Fruit fly (Drosophila melanogaster) whole organism, embryonic: ENCODE results near the gene MED27.
A peak's percentile ranks its signal among the peaks of the same experiment; 100 is the strongest.

Experiments used
- Atf-2 ChIP-seq: fragments of 200-800 bp; sonication (Bioruptor generic); optimal IDR thresholded peaks from 2 replicates; lab custom pipeline; 2016; ENCODE audit warnings: missing biosample characterization, missing genetic modification characterization
- BEAF-32 ChIP-seq: fragments of 200-800 bp; sonication (Bioruptor generic); optimal IDR thresholded peaks from 3 replicates; lab custom pipeline; 2017; ENCODE audit warnings: missing biosample characterization, missing genetic modification characterization, mild to moderate bottlenecking, moderate library complexity, missing genetic modification reagents
- Bdp1 ChIP-seq: fragments of 200-800 bp; sonication (Bioruptor generic); optimal IDR thresholded peaks from 3 replicates; lab custom pipeline; 2016; ENCODE audit warnings: missing biosample characterization, missing genetic modification characterization
- CG10431 ChIP-seq: fragments of 200-800 bp; sonication (Bioruptor generic); optimal IDR thresholded peaks from 3 replicates; lab custom pipeline; 2018; ENCODE audit warnings: missing biosample characterization, mild to moderate bottlenecking, missing genetic modification characterization
- CG11247 ChIP-seq: fragments of 200-800 bp; sonication (Bioruptor generic); IDR thresholded peaks from 2 replicates; pipeline ENCODE4 v1.3.6; 2022; ENCODE audit warnings: missing biosample characterization, missing genetic modification characterization
- CG12744 ChIP-seq: fragments of 200-800 bp; sonication (Bioruptor generic); optimal IDR thresholded peaks from 2 replicates; lab custom pipeline; 2016; ENCODE audit warnings: missing biosample characterization, missing genetic modification characterization
- CG12942 ChIP-seq: fragments of 200-800 bp; sonication (Bioruptor generic); optimal IDR thresholded peaks from 3 replicates; lab custom pipeline; 2016; ENCODE audit warnings: missing biosample characterization, missing genetic modification characterization
- CG15073 ChIP-seq: fragments of 200-800 bp; sonication (Bioruptor generic); optimal IDR thresholded peaks from 2 replicates; lab custom pipeline; 2016; ENCODE audit warnings: missing biosample characterization, missing genetic modification characterization
- CG17829 ChIP-seq: fragments of 200-800 bp; optimal IDR thresholded peaks from 2 replicates; lab custom pipeline; 2019; ENCODE audit warnings: missing biosample characterization, mild to moderate bottlenecking, missing genetic modification characterization, moderate library complexity
- CG1832 ChIP-seq: fragments of 200-800 bp; sonication (Bioruptor generic); optimal IDR thresholded peaks from 2 replicates; lab custom pipeline; 2017; ENCODE audit warnings: missing biosample characterization, mild to moderate bottlenecking, missing genetic modification characterization, inconsistent platforms
- CG18764 ChIP-seq: fragments of 200-800 bp; sonication (Bioruptor generic); optimal IDR thresholded peaks from 3 replicates; lab custom pipeline; 2016; ENCODE audit warnings: missing biosample characterization, missing genetic modification characterization
- CG2202 ChIP-seq: fragments of 200-800 bp; sonication (Bioruptor generic); optimal IDR thresholded peaks from 2 replicates; lab custom pipeline; 2018; ENCODE audit warnings: missing biosample characterization, mild to moderate bottlenecking, missing genetic modification characterization
- CG2875 ChIP-seq: fragments of 200-800 bp; sonication (Bioruptor generic); optimal IDR thresholded peaks from 2 replicates; lab custom pipeline; 2017; ENCODE audit warnings: missing biosample characterization, mild to moderate bottlenecking, missing genetic modification characterization, missing genetic modification reagents
- CG2889 ChIP-seq: fragments of 200-800 bp; sonication (Bioruptor generic); IDR thresholded peaks from 3 replicates; pipeline ENCODE4 v1.3.6; 2022; ENCODE audit warnings: missing biosample characterization, missing genetic modification characterization
- CG30403 ChIP-seq: fragments of 200-800 bp; sonication (Bioruptor generic); optimal IDR thresholded peaks from 3 replicates; lab custom pipeline; 2016; ENCODE audit warnings: missing biosample characterization, missing genetic modification characterization
- CG31388 ChIP-seq: fragments of 200-800 bp; sonication (Bioruptor generic); optimal IDR thresholded peaks from 2 replicates; lab custom pipeline; 2016; ENCODE audit warnings: missing biosample characterization, missing genetic modification characterization
- CG34422 ChIP-seq: fragments of 200-800 bp; sonication (Bioruptor generic); IDR thresholded peaks from 3 replicates; pipeline ENCODE4 v1.3.6; 2022; ENCODE audit warnings: missing biosample characterization, missing genetic modification characterization
- CG4424 ChIP-seq: fragments of 200-800 bp; sonication (Bioruptor generic); optimal IDR thresholded peaks from 3 replicates; lab custom pipeline; 2016; ENCODE audit warnings: missing biosample characterization, missing genetic modification characterization
- CG4730 ChIP-seq: fragments of 200-800 bp; sonication (Bioruptor generic); IDR thresholded peaks from 2 replicates; pipeline ENCODE4 v1.3.6; 2022; ENCODE audit warnings: missing biosample characterization, missing genetic modification characterization
- CG6683 ChIP-seq: fragments of 200-800 bp; sonication (Bioruptor generic); optimal IDR thresholded peaks from 2 replicates; lab custom pipeline; 2017; ENCODE audit warnings: missing biosample characterization, mild to moderate bottlenecking, missing genetic modification characterization, missing genetic modification reagents
- CG6791 ChIP-seq: fragments of 200-800 bp; sonication (Bioruptor generic); IDR thresholded peaks from 3 replicates; pipeline ENCODE4 v1.3.6; 2022; ENCODE audit warnings: missing biosample characterization, missing genetic modification characterization; ENCODE audit not compliant: partially characterized antibody
- CG8944 ChIP-seq: fragments of 200-800 bp; sonication (Bioruptor generic); optimal IDR thresholded peaks from 3 replicates; lab custom pipeline; 2016; ENCODE audit warnings: missing biosample characterization, missing genetic modification characterization
- Dip3 ChIP-seq: fragments of 200-800 bp; sonication (Bioruptor generic); optimal IDR thresholded peaks from 3 replicates; lab custom pipeline; 2016; ENCODE audit warnings: missing biosample characterization, missing genetic modification characterization
- E2f1 ChIP-seq: fragments of 200-800 bp; sonication (Bioruptor generic); IDR thresholded peaks from 2 replicates; pipeline ENCODE4 v1.3.6; 2022; ENCODE audit warnings: missing biosample characterization, missing genetic modification characterization
- ERR ChIP-seq: fragments of 200-800 bp; sonication (Bioruptor generic); optimal IDR thresholded peaks from 2 replicates; lab custom pipeline; 2016; ENCODE audit warnings: missing biosample characterization, missing genetic modification characterization
- Fer3 ChIP-seq: fragments of 200-800 bp; sonication (Bioruptor generic); optimal IDR thresholded peaks from 2 replicates; lab custom pipeline; 2018; ENCODE audit warnings: missing biosample characterization, mild to moderate bottlenecking, missing genetic modification characterization, moderate library complexity
- Hey ChIP-seq: fragments of 200-800 bp; sonication (Bioruptor generic); optimal IDR thresholded peaks from 3 replicates; lab custom pipeline; 2018; ENCODE audit warnings: missing biosample characterization, mild to moderate bottlenecking, missing genetic modification characterization
- Hmr ChIP-seq: fragments of 200-800 bp; sonication (Bioruptor generic); optimal IDR thresholded peaks from 3 replicates; lab custom pipeline; 2017; ENCODE audit warnings: mild to moderate bottlenecking, missing biosample characterization, missing genetic modification reagents, missing genetic modification characterization
- Hsf ChIP-seq: fragments of 200-800 bp; sonication (Bioruptor generic); optimal IDR thresholded peaks from 3 replicates; lab custom pipeline; 2016; ENCODE audit warnings: missing biosample characterization, missing genetic modification characterization
- Med ChIP-seq: fragments of 200-800 bp; sonication (Bioruptor generic); peaks from one replicate; lab custom pipeline; 2016; ENCODE audit warnings: missing biosample characterization, missing genetic modification characterization, mild to moderate bottlenecking, inconsistent platforms, moderate library complexity
- Meics ChIP-seq: fragments of 200-800 bp; sonication (Bioruptor generic); optimal IDR thresholded peaks from 2 replicates; lab custom pipeline; 2017; ENCODE audit warnings: missing biosample characterization, mild to moderate bottlenecking, missing genetic modification characterization
- Oli ChIP-seq: fragments of 200-800 bp; sonication (Bioruptor generic); optimal IDR thresholded peaks from 2 replicates; lab custom pipeline; 2018; ENCODE audit warnings: missing biosample characterization, mild to moderate bottlenecking, missing genetic modification characterization, moderate library complexity
- Spps ChIP-seq: fragments of 200-800 bp; sonication (Bioruptor generic); optimal IDR thresholded peaks from 2 replicates; lab custom pipeline; 2018; ENCODE audit warnings: missing biosample characterization, mild to moderate bottlenecking, missing genetic modification characterization
- Stat92E ChIP-seq, 3 experiments: fragments of >200 bp in 2 of 3; fragments of 200-800 bp in 1 of 3; sonication (Bioruptor generic) in 1 of 3; optimal IDR thresholded peaks; 2 replicates each; lab custom pipeline; 2017 to 2019; ENCODE audit warnings: missing biosample characterization in 3 of 3, missing genetic modification characterization in 3 of 3, mild to moderate bottlenecking in 1 of 3, moderate library complexity in 1 of 3
- cg ChIP-seq: fragments of 200-800 bp; sonication (Bioruptor generic); optimal IDR thresholded peaks from 3 replicates; lab custom pipeline; 2019; ENCODE audit warnings: missing biosample characterization, mild to moderate bottlenecking, missing genetic modification characterization, moderate library complexity
- chinmo ChIP-seq: fragments of 200-800 bp; sonication (Bioruptor generic); IDR thresholded peaks from 4 replicates; pipeline ENCODE4 v1.3.6; 2022; ENCODE audit warnings: missing biosample characterization, missing genetic modification characterization; ENCODE audit not compliant: partially characterized antibody
- crol ChIP-seq: fragments of 200-800 bp; sonication (Bioruptor generic); IDR thresholded peaks from 2 replicates; pipeline ENCODE4 v1.3.6; 2022; ENCODE audit warnings: missing biosample characterization, missing genetic modification characterization
- dan ChIP-seq: fragments of 200-800 bp; sonication (Bioruptor generic); IDR thresholded peaks from 2 replicates; pipeline ENCODE4 v1.3.6; 2022; ENCODE audit warnings: missing biosample characterization, missing genetic modification characterization
- dm ChIP-seq: fragments of 200-800 bp; sonication (Bioruptor generic); optimal IDR thresholded peaks from 3 replicates; lab custom pipeline; 2016; ENCODE audit warnings: missing biosample characterization, missing genetic modification characterization
- emc ChIP-seq: fragments of 200-800 bp; sonication (Bioruptor generic); optimal IDR thresholded peaks from 2 replicates; lab custom pipeline; 2016; ENCODE audit warnings: missing biosample characterization, missing genetic modification characterization
- eve ChIP-seq, 2 experiments: fragments of >200 bp; optimal IDR thresholded peaks; 2 replicates each; lab custom pipeline; 2017; ENCODE audit warnings: missing biosample characterization in 2 of 2, missing genetic modification characterization in 2 of 2
- ewg ChIP-seq: fragments of 200-800 bp; sonication (Bioruptor generic); optimal IDR thresholded peaks from 3 replicates; lab custom pipeline; 2017; ENCODE audit warnings: mild to moderate bottlenecking, missing biosample characterization, missing genetic modification reagents, missing genetic modification characterization
- jumu ChIP-seq: fragments of 200-800 bp; sonication (Bioruptor generic); optimal IDR thresholded peaks from 3 replicates; lab custom pipeline; 2016; ENCODE audit warnings: missing biosample characterization, missing genetic modification characterization
- ken ChIP-seq: fragments of 200-800 bp; sonication (Bioruptor generic); IDR thresholded peaks from 3 replicates; pipeline ENCODE4 v1.3.6; 2022; ENCODE audit warnings: missing biosample characterization, missing genetic modification characterization
- luna ChIP-seq: fragments of 200-800 bp; sonication (Bioruptor generic); optimal IDR thresholded peaks from 2 replicates; lab custom pipeline; 2016; ENCODE audit warnings: missing biosample characterization, missing genetic modification characterization
- salm ChIP-seq: fragments of 200-800 bp; sonication (Bioruptor generic); optimal IDR thresholded peaks from 2 replicates; lab custom pipeline; 2018; ENCODE audit warnings: missing biosample characterization, mild to moderate bottlenecking, missing genetic modification characterization
- sna ChIP-seq: fragments of 200-800 bp; sonication (Bioruptor generic); IDR thresholded peaks from 2 replicates; pipeline ENCODE4 v1.3.6; 2022; ENCODE audit warnings: missing biosample characterization, missing genetic modification characterization; ENCODE audit not compliant: partially characterized antibody
- vvl ChIP-seq: fragments of 200-800 bp; sonication (Bioruptor generic); IDR thresholded peaks from 2 replicates; pipeline ENCODE4 v1.3.6; 2022; ENCODE audit warnings: missing biosample characterization, missing genetic modification characterization
- zfh1 ChIP-seq: fragments of 200-800 bp; sonication (Bioruptor generic); IDR thresholded peaks from 3 replicates; pipeline ENCODE4 v1.3.6; 2022; ENCODE audit warnings: missing biosample characterization, missing genetic modification characterization

MED27 gene

dm6 chr3R:5658984-5659802 lies 4.3 kb downstream of the MED27 start (continued):
- TF ChIP-seq cg (peak; percentile 94), CG6791 (GFP tag; lab: Robert Waterston, UW) (no peak), CG18764 (GFP tag; lab: Kevin White, UChicago) (no peak), Bdp1 (GFP tag; lab: Kevin White, UChicago) (no peak), ken (0 out of 3 replicates have a peak, but pooled peaks have one; percentile 10), Fer3 (no peak), eve (GFP tag; optimal IDR thresholded peaks at IDR 0.05; lab: Kevin White, UChicago) (no peak), Oli (tag; lab: Kevin White, UChicago) (no peak), crol (GFP tag; lab: Robert Waterston, UW) (0 out of 2 replicates have a peak, but pooled peaks have one; percentile 21), CG17829 (tag; lab: Kevin White, UChicago) (no peak), zfh1 (GFP tag; lab: Robert Waterston, UW) (0 out of 3 replicates have a peak, but pooled peaks have one; percentile 43), Atf-2 (GFP tag; lab: Kevin White, UChicago) (no peak), salm (tag; lab: Kevin White, UChicago) (no peak), vvl (GFP tag; lab: Robert Waterston, UW) (peak; percentile 31; the same call in 1 of the 2 replicates), Stat92E (GFP tag; optimal IDR thresholded peaks at IDR 0.05; lab: Kevin White, UChicago) (no peak), Dip3 (GFP tag; lab: Kevin White, UChicago) (no peak), chinmo (GFP tag; lab: Robert Waterston, UW) (0 out of 4 replicates have a peak, but pooled peaks have one; percentile 23), Hmr (no peak), jumu (GFP tag; lab: Kevin White, UChicago) (no peak), CG2875 (no peak), dm (GFP tag; lab: Kevin White, UChicago) (no peak), E2f1 (GFP tag; lab: Robert Waterston, UW) (peak; percentile 24; the same call in 1 of the 2 replicates), CG31388 (GFP tag; lab: Kevin White, UChicago) (no peak), Med (peak; percentile 69), CG2202 (tag; lab: Kevin White, UChicago) (no peak), CG4424 (GFP tag; lab: Kevin White, UChicago) (no peak), emc (GFP tag; lab: Kevin White, UChicago) (no peak), dan (no peak), CG30403 (GFP tag; lab: Kevin White, UChicago) (no peak), Spps (tag; lab: Kevin White, UChicago) (no peak), CG6683 (GFP tag; lab: Kevin White, UChicago) (no peak), BEAF-32 (GFP tag; lab: Kevin White, UChicago) (peak; percentile 49), CG4730 (GFP tag; lab: Robert Waterston, UW) (no peak), CG10431 (GFP tag; lab: Kevin White, UChicago) (no peak), CG12744 (no peak), Hey (no peak), CG11247 (no peak), CG34422 (peak; percentile 20; the same call in 1 of the 3 replicates), CG12942 (GFP tag; lab: Kevin White, UChicago) (no peak), CG1832 (GFP tag; lab: Kevin White, UChicago) (no peak), ERR (GFP tag; lab: Kevin White, UChicago) (peak; percentile 1), CG8944 (no peak), CG15073 (GFP tag; lab: Kevin White, UChicago) (no peak), Hsf (GFP tag; lab: Kevin White, UChicago) (no peak), ewg (GFP tag; lab: Kevin White, UChicago) (no peak), CG2889 (GFP tag; lab: Robert Waterston, UW) (no peak), luna (GFP tag; lab: Kevin White, UChicago) (no peak), Meics (GFP tag; lab: Kevin White, UChicago) (peak; percentile 49), sna (GFP tag; lab: Robert Waterston, UW) (peak; percentile 40; the same call in 1 of the 2 replicates)
